Fruit fly (Drosophila melanogaster) whole organism, embryonic: Measurements from ENCODE around the gene Uxt.

Experiments
- Abd-B ChIP-seq: fragments of 200-800 bp; sonication (Bioruptor generic); optimal IDR thresholded peaks from 2 replicates; lab custom pipeline; 2018; ENCODE audit warnings: missing biosample characterization, mild to moderate bottlenecking, missing genetic modification characterization, moderate library complexity
- Aef1 ChIP-seq: fragments of 200-800 bp; sonication (Bioruptor generic); IDR thresholded peaks from 3 replicates; pipeline ENCODE4 v1.3.6; 2022; ENCODE audit warnings: missing biosample characterization, missing genetic modification characterization
- Bteb2 ChIP-seq: fragments of 200-800 bp; sonication (Bioruptor generic); optimal IDR thresholded peaks from 2 replicates; lab custom pipeline; 2016; ENCODE audit warnings: missing biosample characterization, missing genetic modification characterization
- CG10654 ChIP-seq: fragments of 200-800 bp; sonication (Bioruptor generic); optimal IDR thresholded peaks from 2 replicates; lab custom pipeline; 2016; ENCODE audit warnings: missing biosample characterization, missing genetic modification characterization
- CG11085 ChIP-seq: fragments of 200-800 bp; sonication (Bioruptor generic); IDR thresholded peaks from 2 replicates; pipeline ENCODE4 v1.3.6; 2022; ENCODE audit warnings: missing biosample characterization, missing genetic modification characterization
- CG11696 ChIP-seq: fragments of 200-800 bp; sonication (Bioruptor generic); IDR thresholded peaks from 2 replicates; pipeline ENCODE4 v1.3.6; 2022; ENCODE audit warnings: missing biosample characterization, missing genetic modification characterization
- CG14667 ChIP-seq: fragments of 200-800 bp; sonication (Bioruptor generic); IDR thresholded peaks from 2 replicates; pipeline ENCODE4 v1.3.6; 2022; ENCODE audit warnings: missing biosample characterization, missing genetic modification characterization
- CG17385 ChIP-seq: fragments of 200-800 bp; sonication (Bioruptor generic); optimal IDR thresholded peaks from 3 replicates; lab custom pipeline; 2018; ENCODE audit warnings: missing biosample characterization, mild to moderate bottlenecking, missing genetic modification characterization
- CG1832 ChIP-seq: fragments of 200-800 bp; sonication (Bioruptor generic); optimal IDR thresholded peaks from 2 replicates; lab custom pipeline; 2017; ENCODE audit warnings: missing biosample characterization, mild to moderate bottlenecking, missing genetic modification characterization, inconsistent platforms
- CG18619 ChIP-seq: fragments of 200-800 bp; sonication (Bioruptor generic); optimal IDR thresholded peaks from 3 replicates; lab custom pipeline; 2017; ENCODE audit warnings: missing biosample characterization, mild to moderate bottlenecking, missing genetic modification characterization
- CG32767 ChIP-seq: fragments of 200-800 bp; sonication (Bioruptor generic); IDR thresholded peaks from 2 replicates; pipeline ENCODE4 v1.3.6; 2022; ENCODE audit warnings: missing biosample characterization, missing genetic modification characterization
- CG6689 ChIP-seq: fragments of 200-800 bp; sonication (Bioruptor generic); IDR thresholded peaks from 2 replicates; pipeline ENCODE4 v1.3.6; 2022; ENCODE audit warnings: missing biosample characterization, missing genetic modification characterization
- CG7357 ChIP-seq: fragments of 200-800 bp; sonication (Bioruptor generic); IDR thresholded peaks from 3 replicates; pipeline ENCODE4 v1.3.6; 2022; ENCODE audit warnings: missing biosample characterization, missing genetic modification characterization
- CG8765 ChIP-seq: fragments of 200-800 bp; sonication (Bioruptor generic); IDR thresholded peaks from 2 replicates; pipeline ENCODE4 v1.3.6; 2022; ENCODE audit warnings: missing biosample characterization, missing genetic modification characterization
- CG8924 ChIP-seq: fragments of 200-800 bp; optimal IDR thresholded peaks from 3 replicates; lab custom pipeline; 2019; ENCODE audit warnings: missing biosample characterization, mild to moderate bottlenecking, missing genetic modification characterization, moderate library complexity
- CkIIα-i1 ChIP-seq: fragments of 200-800 bp; sonication (Bioruptor generic); IDR thresholded peaks from 2 replicates; pipeline ENCODE4 v1.3.6; 2022; ENCODE audit warnings: missing biosample characterization, missing genetic modification characterization
- Fer3 ChIP-seq: fragments of 200-800 bp; sonication (Bioruptor generic); optimal IDR thresholded peaks from 2 replicates; lab custom pipeline; 2018; ENCODE audit warnings: missing biosample characterization, mild to moderate bottlenecking, missing genetic modification characterization, moderate library complexity
- Gsc ChIP-seq: fragments of 200-800 bp; sonication (Bioruptor generic); IDR thresholded peaks from 2 replicates; pipeline ENCODE4 v1.3.6; 2022; ENCODE audit warnings: missing biosample characterization, missing genetic modification characterization
- H15 ChIP-seq: fragments of 200-800 bp; sonication (Bioruptor generic); IDR thresholded peaks from 3 replicates; pipeline ENCODE4 v1.3.6; 2022; ENCODE audit warnings: missing biosample characterization, missing genetic modification characterization
- Lim3 ChIP-seq: fragments of 200-800 bp; sonication (Bioruptor generic); IDR thresholded peaks from 2 replicates; pipeline ENCODE4 v1.3.6; 2022; ENCODE audit warnings: missing biosample characterization, missing genetic modification characterization
- MBD-R2 ChIP-seq: fragments of 200-800 bp; sonication (Bioruptor generic); IDR thresholded peaks from 2 replicates; pipeline ENCODE4 v1.3.6; 2022; ENCODE audit warnings: missing biosample characterization, missing genetic modification characterization
- Mrtf ChIP-seq: fragments of 200-800 bp; sonication (Bioruptor generic); IDR thresholded peaks from 3 replicates; pipeline ENCODE4 v1.3.6; 2022; ENCODE audit warnings: missing biosample characterization, missing genetic modification characterization
- NC2α ChIP-seq: fragments of 200-800 bp; sonication (Bioruptor generic); optimal IDR thresholded peaks from 2 replicates; lab custom pipeline; 2016; ENCODE audit warnings: missing biosample characterization, missing genetic modification characterization
- NFAT ChIP-seq: fragments of 200-800 bp; sonication (Bioruptor generic); IDR thresholded peaks from 2 replicates; pipeline ENCODE4 v1.3.6; 2022; ENCODE audit warnings: missing biosample characterization, missing genetic modification characterization
- NK7.1 ChIP-seq: fragments of 200-800 bp; sonication (Bioruptor generic); optimal IDR thresholded peaks from 3 replicates; lab custom pipeline; 2016; ENCODE audit warnings: missing biosample characterization, missing genetic modification characterization
- Poxn ChIP-seq: fragments of 200-800 bp; sonication (Bioruptor generic); IDR thresholded peaks from 2 replicates; pipeline ENCODE4 v1.3.6; 2022; ENCODE audit warnings: missing biosample characterization, missing genetic modification characterization
- Ptx1 ChIP-seq: fragments of 200-800 bp; sonication (Bioruptor generic); IDR thresholded peaks from 2 replicates; pipeline ENCODE4 v1.3.6; 2022; ENCODE audit warnings: missing biosample characterization, missing genetic modification characterization
- Scr ChIP-seq: fragments of 200-800 bp; sonication (Bioruptor generic); IDR thresholded peaks from 2 replicates; pipeline ENCODE4 v1.3.6; 2022; ENCODE audit warnings: missing biosample characterization, missing genetic modification characterization; ENCODE audit not compliant: partially characterized antibody
- Sin3A ChIP-seq: fragments of >200 bp; optimal IDR thresholded peaks from 2 replicates; lab custom pipeline; 2018
- Spps ChIP-seq: fragments of 200-800 bp; sonication (Bioruptor generic); optimal IDR thresholded peaks from 2 replicates; lab custom pipeline; 2018; ENCODE audit warnings: missing biosample characterization, mild to moderate bottlenecking, missing genetic modification characterization
- Tbp ChIP-seq: fragments of >200 bp; optimal IDR thresholded peaks from 2 replicates; lab custom pipeline; 2018; ENCODE audit warnings: missing biosample characterization, missing genetic modification characterization
- ase ChIP-seq: fragments of 200-800 bp; sonication (Bioruptor generic); IDR thresholded peaks from 3 replicates; pipeline ENCODE4 v1.3.6; 2022; ENCODE audit warnings: missing biosample characterization, missing genetic modification characterization
- ash1 ChIP-seq: fragments of 200-800 bp; sonication (Bioruptor generic); optimal IDR thresholded peaks from 2 replicates; lab custom pipeline; 2018; ENCODE audit warnings: missing biosample characterization, mild to moderate bottlenecking, missing genetic modification characterization
- az2 ChIP-seq: fragments of 200-800 bp; sonication (Bioruptor generic); optimal IDR thresholded peaks from 3 replicates; lab custom pipeline; 2016; ENCODE audit warnings: missing biosample characterization, missing genetic modification characterization
- bab2 ChIP-seq: fragments of 200-800 bp; sonication (Bioruptor generic); optimal IDR thresholded peaks from 2 replicates; lab custom pipeline; 2016; ENCODE audit warnings: missing biosample characterization, missing genetic modification characterization
- chn ChIP-seq: fragments of 200-800 bp; sonication (Bioruptor generic); optimal IDR thresholded peaks from 2 replicates; lab custom pipeline; 2016; ENCODE audit warnings: missing biosample characterization, missing genetic modification characterization
- cwo ChIP-seq: fragments of 200-800 bp; sonication (Bioruptor generic); optimal IDR thresholded peaks from 3 replicates; lab custom pipeline; 2017; ENCODE audit warnings: missing biosample characterization, missing genetic modification characterization, mild to moderate bottlenecking, moderate library complexity, missing genetic modification reagents
- danr ChIP-seq: fragments of 200-800 bp; sonication (Bioruptor generic); IDR thresholded peaks from 2 replicates; pipeline ENCODE4 v1.3.6; 2022; ENCODE audit warnings: missing biosample characterization, missing genetic modification characterization
- dpn ChIP-seq, 2 experiments: fragments of 200-800 bp; sonication (Bioruptor generic); optimal IDR thresholded peaks; 3 replicates each; lab custom pipeline; 2016; ENCODE audit warnings: missing biosample characterization in 2 of 2, missing genetic modification characterization in 2 of 2
- eve ChIP-seq, 2 experiments: fragments of >200 bp; optimal IDR thresholded peaks; 2 replicates each; lab custom pipeline; 2017; ENCODE audit warnings: missing biosample characterization in 2 of 2, missing genetic modification characterization in 2 of 2
- gce ChIP-seq: fragments of 200-800 bp; sonication (Bioruptor generic); IDR thresholded peaks from 3 replicates; pipeline ENCODE4 v1.3.6; 2022; ENCODE audit warnings: missing biosample characterization, missing genetic modification characterization
- hth ChIP-seq: fragments of >200 bp; optimal IDR thresholded peaks from 2 replicates; lab custom pipeline; 2017; ENCODE audit warnings: inconsistent platforms
- ind ChIP-seq: fragments of 200-800 bp; sonication (Bioruptor generic); optimal IDR thresholded peaks from 3 replicates; lab custom pipeline; 2016; ENCODE audit warnings: missing biosample characterization, missing genetic modification characterization
- inv ChIP-seq: fragments of 200-800 bp; sonication (Bioruptor generic); IDR thresholded peaks from 2 replicates; pipeline ENCODE4 v1.3.6; 2022; ENCODE audit warnings: missing biosample characterization, missing genetic modification characterization; ENCODE audit not compliant: partially characterized antibody
- maf-S ChIP-seq: fragments of 200-800 bp; sonication (Bioruptor generic); optimal IDR thresholded peaks from 2 replicates; lab custom pipeline; 2016; ENCODE audit warnings: missing biosample characterization, missing genetic modification characterization
- odd ChIP-seq: fragments of 200-800 bp; sonication (Bioruptor generic); optimal IDR thresholded peaks from 2 replicates; lab custom pipeline; 2017; ENCODE audit warnings: missing biosample characterization, mild to moderate bottlenecking, missing genetic modification characterization
- pb ChIP-seq: fragments of 200-800 bp; sonication (Bioruptor generic); optimal IDR thresholded peaks from 3 replicates; lab custom pipeline; 2016; ENCODE audit warnings: missing biosample characterization, missing genetic modification characterization
- pzg ChIP-seq: fragments of 200-800 bp; sonication (Bioruptor generic); optimal IDR thresholded peaks from 3 replicates; lab custom pipeline; 2018; ENCODE audit warnings: missing biosample characterization, mild to moderate bottlenecking, missing genetic modification characterization, moderate library complexity
- row ChIP-seq: fragments of 200-800 bp; sonication (Bioruptor generic); IDR thresholded peaks from 3 replicates; pipeline ENCODE4 v1.3.6; 2022; ENCODE audit warnings: missing biosample characterization, missing genetic modification characterization
- slou ChIP-seq: fragments of 200-800 bp; sonication (Bioruptor generic); optimal IDR thresholded peaks from 3 replicates; lab custom pipeline; 2016; ENCODE audit warnings: missing biosample characterization, missing genetic modification characterization
- sr ChIP-seq: fragments of 200-800 bp; sonication (Bioruptor generic); IDR thresholded peaks from 3 replicates; pipeline ENCODE4 v1.3.6; 2022; ENCODE audit warnings: missing biosample characterization, missing genetic modification characterization
- toy ChIP-seq: fragments of 200-800 bp; sonication (Bioruptor generic); IDR thresholded peaks from 2 replicates; pipeline ENCODE4 v1.3.6; 2022; ENCODE audit warnings: missing biosample characterization, missing genetic modification characterization

The Uxt gene

DNA sequence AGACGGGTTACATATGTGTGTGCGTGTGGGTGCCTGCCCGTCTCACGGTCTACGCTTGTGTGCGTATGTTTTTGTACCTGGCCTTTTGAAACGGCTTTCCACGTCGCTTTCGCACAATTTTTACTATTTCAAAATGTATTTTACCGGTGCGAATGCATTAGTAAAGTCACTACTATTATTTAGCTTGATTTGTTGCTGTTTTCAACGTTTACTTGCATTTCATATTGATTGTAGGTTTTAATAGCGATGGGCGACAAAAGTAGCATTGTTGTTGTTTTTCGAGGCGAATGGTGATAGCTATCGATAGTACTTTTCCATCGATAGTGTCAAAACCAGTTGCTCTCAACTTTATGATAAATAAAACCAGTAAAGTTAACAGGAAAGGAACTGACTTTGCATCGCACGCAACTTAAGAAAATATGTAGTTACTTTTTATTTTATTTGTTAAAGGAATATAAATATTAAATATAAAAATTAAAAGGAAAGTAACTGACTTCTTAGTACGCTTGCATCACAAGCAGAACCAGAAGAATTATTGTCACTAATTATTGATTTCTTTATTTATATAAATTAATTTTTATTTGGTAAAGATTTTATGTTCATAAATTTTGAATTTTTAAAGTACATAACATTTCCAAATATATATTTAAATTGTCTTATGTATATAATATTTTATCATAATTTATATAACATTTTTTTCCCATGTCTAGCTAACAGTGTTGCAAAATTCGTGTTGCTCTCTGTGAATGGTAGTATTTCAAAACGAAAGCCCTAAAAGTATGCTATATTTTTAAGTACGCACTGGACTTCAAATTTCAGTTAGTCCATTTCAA is 15.6 kb downstream of the Uxt start, which contains the start of gene Cul3 (continued):
- no peak for TF ChIP-seq CG11696
- TF ChIP-seq maf-S (GFP tag; lab: Kevin White, UChicago) = no peak
- no peak for TF ChIP-seq CkIIα-i1 (GFP tag; lab: Robert Waterston, UW)
- no peak for TF ChIP-seq eve (GFP tag; optimal IDR thresholded peaks at IDR 0.05; lab: Kevin White, UChicago)
- no peak for TF ChIP-seq Gsc (GFP tag; lab: Robert Waterston, UW)
- TF ChIP-seq Sin3A (lab: Kevin White, UChicago) = peak; percentile 24
- no peak for TF ChIP-seq CG1832
- TF ChIP-seq NK7.1 = no peak
- no peak for TF ChIP-seq CG6689 (GFP tag; lab: Robert Waterston, UW)
- TF ChIP-seq Abd-B (GFP tag; lab: Kevin White, UChicago) = peak; percentile 62
- peak; percentile 85 for TF ChIP-seq Scr
- TF ChIP-seq ase (GFP tag; lab: Robert Waterston, UW) = no peak
- no peak for TF ChIP-seq chn (GFP tag; lab: Kevin White, UChicago)
- no peak for TF ChIP-seq CG32767 (GFP tag; lab: Robert Waterston, UW)
- no peak for TF ChIP-seq odd (GFP tag; lab: Kevin White, UChicago)
- TF ChIP-seq dpn (GFP tag; optimal IDR thresholded peaks at IDR 0.05; lab: Kevin White, UChicago) = no peak
- TF ChIP-seq bab2 = no peak
- TF ChIP-seq Spps (tag; lab: Kevin White, UChicago) = no peak
- no peak for TF ChIP-seq H15 (GFP tag; lab: Robert Waterston, UW)
- no peak for TF ChIP-seq ash1 (GFP tag; lab: Kevin White, UChicago)
- TF ChIP-seq Bteb2 (GFP tag; lab: Kevin White, UChicago) = no peak
- TF ChIP-seq NFAT = no peak
- TF ChIP-seq CG7357 = no peak
- no peak for TF ChIP-seq ind
- peak; percentile 35 for TF ChIP-seq pzg
- peak; percentile 79 for TF ChIP-seq Aef1 (GFP tag; lab: Robert Waterston, UW)
- TF ChIP-seq Lim3 = no peak
- no peak; the same call in 1 of the 2 replicates for TF ChIP-seq CG8765
- TF ChIP-seq Ptx1 (GFP tag; lab: Robert Waterston, UW) = peak; percentile 14; the same call in 1 of the 2 replicates
- TF ChIP-seq gce (GFP tag; lab: Robert Waterston, UW) = no peak
- no peak for TF ChIP-seq Mrtf
- no peak for TF ChIP-seq cwo (GFP tag; lab: Kevin White, UChicago)
- peak; percentile 46 for TF ChIP-seq CG8924 (tag; lab: Kevin White, UChicago)
- TF ChIP-seq CG18619 (GFP tag; lab: Kevin White, UChicago) = no peak
- TF ChIP-seq hth (lab: Kevin White, UChicago) = no peak
- no peak for TF ChIP-seq Fer3 (tag; lab: Kevin White, UChicago)
- TF ChIP-seq MBD-R2 = 0 out of 2 replicates have a peak, but pooled peaks have one; percentile 16
- TF ChIP-seq sr = no peak
- peak; percentile 75 for TF ChIP-seq inv (GFP tag; lab: Robert Waterston, UW)
- TF ChIP-seq Tbp (GFP tag; lab: Kevin White, UChicago) = no peak
- TF ChIP-seq CG11085 (GFP tag; lab: Robert Waterston, UW) = no peak
- no peak for TF ChIP-seq Poxn (GFP tag; lab: Robert Waterston, UW)
- no peak for TF ChIP-seq toy (GFP tag; lab: Robert Waterston, UW)
- TF ChIP-seq danr (GFP tag; lab: Robert Waterston, UW) = no peak
- no peak for TF ChIP-seq NC2α (GFP tag; lab: Kevin White, UChicago)
- no peak for TF ChIP-seq CG17385 (GFP tag; lab: Kevin White, UChicago)
- TF ChIP-seq slou (GFP tag; lab: Kevin White, UChicago) = no peak
- peak; percentile 85 for TF ChIP-seq row (GFP tag; lab: Robert Waterston, UW)
- no peak for TF ChIP-seq CG10654 (GFP tag; lab: Kevin White, UChicago)
- TF ChIP-seq CG14667 (GFP tag; lab: Robert Waterston, UW) = no peak
- TF ChIP-seq az2 (GFP tag; lab: Kevin White, UChicago) = no peak
- no peak for TF ChIP-seq pb (GFP tag; lab: Kevin White, UChicago)
